Worm (Caenorhabditis elegans) whole organism, L3 larva: ENCODE results near the gene clec-226.

Experiments
- R02D3.7 ChIP-seq: fragments of 150-350 bp; optimal IDR thresholded peaks from 2 replicates; lab custom pipeline; 2014; ENCODE audit warnings: missing biosample characterization, missing genetic modification characterization
- ceh-16 ChIP-seq: sonication (generic microtip); optimal IDR thresholded peaks from 2 replicates; lab custom pipeline; 2017; ENCODE audit warnings: missing biosample characterization, missing genetic modification characterization
- ceh-28 ChIP-seq: fragments of 150-350 bp; optimal IDR thresholded peaks from 2 replicates; lab custom pipeline; 2014; ENCODE audit warnings: missing biosample characterization, missing genetic modification reagents, missing genetic modification characterization
- ceh-82 ChIP-seq: fragments of 150-350 bp; optimal IDR thresholded peaks from 2 replicates; lab custom pipeline; 2014; ENCODE audit warnings: missing biosample characterization, missing genetic modification characterization
- ceh-9 ChIP-seq: sonication (generic microtip); optimal IDR thresholded peaks from 2 replicates; lab custom pipeline; 2018; ENCODE audit warnings: missing biosample characterization, missing genetic modification characterization
- daf-12 ChIP-seq: fragments of 150-350 bp; optimal IDR thresholded peaks from 2 replicates; lab custom pipeline; 2014; ENCODE audit warnings: missing biosample characterization, missing genetic modification reagents, missing genetic modification characterization
- egl-27 ChIP-seq: sonication (generic microtip); optimal IDR thresholded peaks from 4 replicates; lab custom pipeline; 2017; ENCODE audit warnings: missing biosample characterization, missing genetic modification reagents, missing genetic modification characterization
- egl-5 ChIP-seq: fragments of 150-350 bp; optimal IDR thresholded peaks from 2 replicates; lab custom pipeline; 2017; ENCODE audit warnings: missing biosample characterization, missing genetic modification reagents, missing genetic modification characterization, inconsistent platforms
- elt-1 ChIP-seq: fragments of 150-350 bp; optimal IDR thresholded peaks from 2 replicates; lab custom pipeline; 2014; ENCODE audit warnings: missing biosample characterization, missing genetic modification characterization
- elt-2 ChIP-seq: sonication (generic microtip); optimal IDR thresholded peaks from 2 replicates; lab custom pipeline; 2016; ENCODE audit warnings: missing genetic modification reagents, mild to moderate bottlenecking, missing genetic modification characterization, missing compliant biosample characterization
- fkh-10 ChIP-seq: sonication (generic microtip); optimal IDR thresholded peaks from 2 replicates; lab custom pipeline; 2017; ENCODE audit warnings: missing biosample characterization, missing genetic modification reagents, missing genetic modification characterization
- fkh-2 ChIP-seq: fragments of 150-350 bp; optimal IDR thresholded peaks from 2 replicates; lab custom pipeline; 2014; ENCODE audit warnings: missing biosample characterization, missing genetic modification reagents, missing genetic modification characterization
- fos-1 ChIP-seq: fragments of 150-350 bp; optimal IDR thresholded peaks from 2 replicates; lab custom pipeline; 2014; ENCODE audit warnings: missing biosample characterization, missing genetic modification characterization
- hmg-11 ChIP-seq: sonication (generic microtip); optimal IDR thresholded peaks from 2 replicates; lab custom pipeline; 2016; ENCODE audit warnings: missing genetic modification characterization, missing compliant biosample characterization
- jun-1 ChIP-seq: fragments of 150-350 bp; optimal IDR thresholded peaks from 2 replicates; lab custom pipeline; 2014; ENCODE audit warnings: missing biosample characterization, missing genetic modification reagents, missing genetic modification characterization
- lin-15B ChIP-seq: fragments of 150-350 bp; optimal IDR thresholded peaks from 2 replicates; lab custom pipeline; 2014; ENCODE audit warnings: missing biosample characterization, missing genetic modification characterization
- lin-39 ChIP-seq: fragments of 150-350 bp; optimal IDR thresholded peaks from 2 replicates; lab custom pipeline; 2018; ENCODE audit warnings: missing biosample characterization, missing genetic modification reagents, missing genetic modification characterization
- lsy-12 ChIP-seq: sonication (generic microtip); optimal IDR thresholded peaks from 2 replicates; lab custom pipeline; 2016; ENCODE audit warnings: mild to moderate bottlenecking, missing genetic modification characterization, missing compliant biosample characterization
- mdl-1 ChIP-seq: fragments of 150-350 bp; optimal IDR thresholded peaks from 2 replicates; lab custom pipeline; 2014; ENCODE audit warnings: missing biosample characterization, missing genetic modification characterization
- mml-1 ChIP-seq: fragments of 150-350 bp; sonication (generic microtip); optimal IDR thresholded peaks from 3 replicates; lab custom pipeline; 2014; ENCODE audit warnings: missing biosample characterization, missing genetic modification characterization
- nfya-1 ChIP-seq: sonication (generic microtip); optimal IDR thresholded peaks from 2 replicates; lab custom pipeline; 2017; ENCODE audit warnings: missing genetic modification characterization, mild to moderate bottlenecking, missing compliant biosample characterization, antibody characterized with exemption, moderate library complexity; ENCODE audit not compliant: insufficient read depth
- nhr-237 ChIP-seq: fragments of 150-350 bp; optimal IDR thresholded peaks from 2 replicates; lab custom pipeline; 2014; ENCODE audit warnings: missing biosample characterization, missing genetic modification characterization
- nhr-25 ChIP-seq: sonication (generic microtip); optimal IDR thresholded peaks from 2 replicates; lab custom pipeline; 2017; ENCODE audit warnings: missing biosample characterization, missing genetic modification characterization
- nhr-28 ChIP-seq: fragments of 150-350 bp; optimal IDR thresholded peaks from 2 replicates; lab custom pipeline; 2014; ENCODE audit warnings: missing biosample characterization, missing genetic modification characterization
- nhr-67 ChIP-seq: fragments of 150-350 bp; optimal IDR thresholded peaks from 2 replicates; lab custom pipeline; 2014; ENCODE audit warnings: missing biosample characterization, missing genetic modification characterization
- nhr-76 ChIP-seq: fragments of 150-350 bp; sonication (generic microtip); optimal IDR thresholded peaks from 5 replicates; lab custom pipeline; 2014; ENCODE audit warnings: missing biosample characterization, missing genetic modification characterization
- nhr-77 ChIP-seq: fragments of 150-350 bp; optimal IDR thresholded peaks from 2 replicates; lab custom pipeline; 2014; ENCODE audit warnings: missing biosample characterization, missing genetic modification characterization
- pha-4 ChIP-seq: fragments of 150-350 bp; optimal IDR thresholded peaks from 2 replicates; lab custom pipeline; 2014; ENCODE audit warnings: missing biosample characterization, missing genetic modification reagents, missing genetic modification characterization
- pqm-1 ChIP-seq: fragments of 150-350 bp; optimal IDR thresholded peaks from 2 replicates; lab custom pipeline; 2017; ENCODE audit warnings: missing biosample characterization, missing genetic modification characterization, inconsistent platforms
- sea-2 ChIP-seq: fragments of 150-350 bp; sonication (generic microtip); optimal IDR thresholded peaks from 4 replicates; lab custom pipeline; 2014; ENCODE audit warnings: missing biosample characterization, missing genetic modification reagents, missing genetic modification characterization
- skn-1 ChIP-seq: fragments of 150-350 bp; optimal IDR thresholded peaks from 2 replicates; lab custom pipeline; 2014; ENCODE audit warnings: missing biosample characterization, missing genetic modification characterization
- snpc-4 ChIP-seq: fragments of 150-350 bp; optimal IDR thresholded peaks from 2 replicates; lab custom pipeline; 2014; ENCODE audit warnings: missing biosample characterization, missing genetic modification characterization
- unc-39 ChIP-seq: sonication (generic microtip); optimal IDR thresholded peaks from 4 replicates; lab custom pipeline; 2017; ENCODE audit warnings: missing biosample characterization, missing genetic modification characterization
- zag-1 ChIP-seq: fragments of 150-350 bp; optimal IDR thresholded peaks from 2 replicates; lab custom pipeline; 2014; ENCODE audit warnings: missing biosample characterization, missing genetic modification characterization
- ztf-11 ChIP-seq: fragments of 150-350 bp; optimal IDR thresholded peaks from 2 replicates; lab custom pipeline; 2014; ENCODE audit warnings: missing biosample characterization, missing genetic modification characterization
- ztf-4 ChIP-seq: fragments of 150-350 bp; optimal IDR thresholded peaks from 2 replicates; lab custom pipeline; 2014; ENCODE audit warnings: missing biosample characterization, missing genetic modification characterization

The clec-226 gene

DNA sequence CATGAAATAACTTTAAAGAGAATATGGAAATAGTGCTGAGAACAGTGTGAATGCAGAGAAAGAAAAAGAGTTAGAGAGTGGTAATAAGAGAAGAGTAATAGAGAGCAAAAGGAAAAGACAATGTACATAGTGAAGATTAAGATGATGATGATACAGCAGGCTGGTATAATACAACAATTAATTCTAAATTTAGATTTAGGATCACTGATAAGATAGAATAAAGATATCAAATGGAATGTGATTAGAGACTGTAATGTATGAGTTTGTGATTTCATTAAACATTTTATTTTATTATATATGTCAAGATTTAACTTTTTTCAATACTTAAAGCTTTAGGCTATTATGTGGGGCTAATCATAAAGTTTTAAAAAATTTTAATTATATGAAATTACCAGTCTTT, 6.4 kb downstream of the clec-226 start, which contains the start of gene R10D12.8:
Gene R10D12.8, minus strand, starts transcription at position 101 of the 400 bp plus-strand sequence.
- TF ChIP-seq ceh-82 (tag; lab: Kevin White, UChicago) (no peak), pha-4 (tag; lab: Kevin White, UChicago) (peak; percentile 53), elt-2 (tag; lab: Kevin White, UChicago) (no peak)

DNA sequence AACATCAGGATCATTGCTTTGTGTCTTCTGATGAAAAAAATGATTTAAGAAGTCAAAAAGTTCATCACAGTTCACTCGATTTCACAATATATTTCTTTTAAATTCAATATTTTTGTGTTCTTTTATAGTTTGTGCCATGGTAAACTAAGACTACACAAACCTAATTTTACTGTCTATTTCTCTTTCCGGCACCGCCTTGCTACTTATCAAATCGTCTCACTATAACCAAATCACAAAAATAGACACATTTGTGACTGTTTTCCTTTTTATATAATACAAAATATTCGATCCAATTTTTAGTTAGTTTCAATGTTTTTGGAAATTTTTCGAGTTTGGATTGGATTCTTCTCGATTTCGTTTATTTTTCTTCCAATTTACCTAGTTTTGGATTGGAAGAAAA, 7.3 kb downstream of the clec-226 start, which contains the start of gene swt-6:
Gene swt-6, plus strand, starts transcription at position 301 of the 400 bp plus-strand sequence.
- no peak for TF ChIP-seq pha-4 (tag; lab: Kevin White, UChicago)
- no peak for TF ChIP-seq nhr-77 (tag; lab: Kevin White, UChicago)
- TF ChIP-seq nhr-25, result no peak
- TF ChIP-seq ceh-16 (tag; lab: Kevin White, UChicago), result no peak
- no peak for TF ChIP-seq hmg-11

DNA sequence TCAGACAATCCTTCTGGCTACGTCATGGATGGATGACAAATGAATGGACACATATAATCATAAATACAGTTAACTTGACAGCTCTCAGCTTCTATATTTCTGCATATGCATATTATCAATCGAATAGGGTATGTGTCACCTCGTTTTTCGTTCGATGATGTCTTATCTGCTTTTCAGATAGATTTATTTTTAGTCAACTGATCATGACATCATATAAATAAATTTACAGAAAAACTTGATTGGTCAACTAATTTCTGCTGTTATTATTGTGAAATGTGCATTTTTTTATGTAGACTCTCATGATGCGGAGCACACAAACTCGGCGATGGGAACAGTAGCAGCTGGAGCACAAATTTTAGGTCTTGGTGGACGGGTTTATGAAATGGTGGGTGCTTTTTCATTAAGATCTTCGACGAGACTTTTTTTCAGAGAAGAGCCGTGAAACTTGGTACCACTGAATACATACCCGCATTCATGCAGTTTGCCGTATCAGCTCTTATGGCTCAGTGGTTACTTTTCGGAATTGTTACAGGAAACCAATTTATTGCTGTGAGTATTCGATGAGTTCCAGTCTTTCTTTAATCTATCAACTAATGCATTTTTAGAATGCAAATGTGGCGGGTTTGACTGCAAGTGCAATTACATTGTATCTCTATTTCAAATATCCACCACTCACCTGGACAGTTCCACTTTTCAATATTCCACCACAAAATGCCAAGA, 8.8 kb downstream of the clec-226 start:
- TF ChIP-seq pqm-1 (tag; lab: Kevin White, UChicago), result peak; percentile 54
- no peak for TF ChIP-seq egl-27 (tag; lab: Kevin White, UChicago)
- peak; percentile 30 for TF ChIP-seq elt-2 (tag; lab: Kevin White, UChicago)

DNA sequence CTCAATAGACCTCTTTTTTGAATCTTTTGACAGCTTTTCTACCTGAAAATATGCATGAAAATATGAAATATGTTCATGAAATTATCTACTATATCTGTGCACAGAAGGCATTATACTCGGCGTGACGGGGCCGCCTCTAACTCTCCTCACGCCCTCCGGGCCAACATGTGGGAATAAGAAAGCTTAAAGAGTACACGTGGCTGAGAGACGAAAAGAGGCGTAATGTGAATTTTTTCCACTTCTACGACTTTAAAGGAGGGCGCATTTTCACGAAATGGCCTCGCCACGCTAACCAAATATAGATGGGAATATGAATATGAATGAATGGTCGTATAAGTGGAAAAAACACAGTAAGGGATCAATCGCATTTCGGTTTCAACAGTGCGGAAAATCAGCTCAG, 10.9 kb downstream of the clec-226 start:
- TF ChIP-seq egl-27 (tag; lab: Kevin White, UChicago) (no peak), R02D3.7 (tag; lab: Kevin White, UChicago) (no peak), jun-1 (tag; lab: Kevin White, UChicago) (no peak), ceh-82 (tag; lab: Kevin White, UChicago) (no peak), nhr-28 (tag; lab: Kevin White, UChicago) (no peak), lin-39 (tag; lab: Kevin White, UChicago) (no peak), hmg-11 (no peak), elt-2 (tag; lab: Kevin White, UChicago) (no peak)

DNA sequence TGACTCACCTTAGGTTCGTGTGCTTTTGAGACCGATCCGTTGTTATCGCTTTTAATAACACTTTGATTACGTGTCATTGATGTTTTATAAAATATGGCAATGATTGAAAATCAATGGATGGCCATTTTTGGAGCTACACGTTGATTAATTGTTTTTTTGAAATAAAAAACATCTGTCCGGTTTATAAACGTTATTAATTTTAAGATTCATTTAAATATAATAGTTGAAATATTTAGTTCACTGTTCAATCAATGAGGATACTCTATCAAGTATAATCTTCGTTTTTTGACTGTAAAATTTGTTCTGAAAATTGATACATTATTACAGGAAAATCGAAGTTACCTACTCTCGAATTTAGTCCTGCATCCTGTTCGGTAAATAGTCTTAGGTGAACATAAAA, 11.5 kb downstream of the clec-226 start, which contains the start of gene R10D12.10:
Gene R10D12.10, minus strand, starts transcription at position 101 of the 400 bp plus-strand sequence.
- no peak for TF ChIP-seq nhr-77 (tag; lab: Kevin White, UChicago)
- TF ChIP-seq mml-1 (tag; lab: Kevin White, UChicago), result no peak
- TF ChIP-seq daf-12 (tag; lab: Kevin White, UChicago), result no peak

DNA sequence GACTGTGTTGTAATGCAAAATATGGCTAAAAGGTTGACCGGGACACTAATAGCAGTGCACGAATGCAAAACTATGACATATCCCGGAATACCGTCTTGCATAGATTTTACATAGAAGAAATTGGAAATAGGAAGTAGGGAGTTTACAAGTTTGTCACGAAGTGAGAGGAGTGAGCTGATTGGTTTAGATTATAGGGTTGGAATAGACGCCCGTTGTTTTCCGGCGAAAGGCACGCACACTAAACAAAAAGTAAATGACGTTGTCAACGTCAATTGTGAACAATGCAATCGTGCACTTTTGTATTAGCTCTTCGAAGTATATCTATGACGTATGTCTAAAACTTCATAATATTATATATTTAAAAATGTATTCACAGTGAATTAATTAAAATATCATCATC, 14.1 kb downstream of the clec-226 start, which contains the start of gene srh-24:
Gene srh-24, minus strand, starts transcription at position 101 of the 400 bp plus-strand sequence.
- TF ChIP-seq daf-12 (tag; lab: Kevin White, UChicago), result no peak

DNA sequence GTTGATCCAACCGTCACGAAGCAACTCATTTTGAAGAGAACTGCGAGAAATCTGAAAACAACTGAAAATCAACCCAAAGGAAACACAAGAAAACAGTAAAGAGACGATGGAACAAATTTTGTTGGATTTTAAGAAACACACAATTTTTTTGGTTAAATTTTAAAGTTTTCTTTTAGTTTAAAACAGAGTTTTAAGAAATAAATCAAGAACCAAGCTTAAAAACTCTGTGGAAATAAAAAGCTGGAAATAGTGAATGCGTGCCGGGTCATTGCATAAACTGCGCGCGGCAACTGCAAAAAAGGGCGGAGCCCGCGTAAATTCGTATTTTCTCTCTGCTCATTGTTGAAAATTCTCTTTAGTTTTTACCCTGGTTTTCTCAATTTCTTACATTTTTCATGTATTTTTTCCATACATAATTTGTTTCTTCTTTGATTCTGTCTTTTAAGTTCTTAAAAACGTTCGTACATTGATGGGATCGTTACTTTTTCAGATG, 15.2 kb downstream of the clec-226 start, which contains the start of the genes algn-13 and R10D12.13:
Gene algn-13, minus strand, starts transcription at position 51 of the 493 bp plus-strand sequence.
Gene R10D12.13, plus strand, starts transcription at position 491 of the 493 bp plus-strand sequence.
- no peak for TF ChIP-seq ztf-4 (tag; lab: Kevin White, UChicago)
- no peak for TF ChIP-seq fkh-10
- peak; percentile 91 for TF ChIP-seq hmg-11
- TF ChIP-seq daf-12 (tag; lab: Kevin White, UChicago), result no peak
- TF ChIP-seq nhr-67, result no peak
- no peak for TF ChIP-seq unc-39 (tag; lab: Kevin White, UChicago)
- TF ChIP-seq ztf-11, result no peak
- TF ChIP-seq mdl-1 (tag; lab: Kevin White, UChicago), result no peak
- no peak for TF ChIP-seq elt-1 (tag; lab: Kevin White, UChicago)
- TF ChIP-seq nfya-1, result peak; percentile 54
- peak; percentile 46 for TF ChIP-seq R02D3.7 (tag; lab: Kevin White, UChicago)
- no peak for TF ChIP-seq ceh-9
- no peak for TF ChIP-seq egl-27 (tag; lab: Kevin White, UChicago)
- TF ChIP-seq skn-1 (tag; lab: Kevin White, UChicago), result peak; percentile 27
- TF ChIP-seq pha-4 (tag; lab: Kevin White, UChicago), result peak; percentile 44
- TF ChIP-seq nhr-77 (tag; lab: Kevin White, UChicago), result no peak
- no peak for TF ChIP-seq fos-1 (tag; lab: Kevin White, UChicago)
- TF ChIP-seq lsy-12 (tag; lab: Kevin White, UChicago), result no peak
- TF ChIP-seq ceh-28 (tag; lab: Kevin White, UChicago), result no peak
- peak; percentile 35 for TF ChIP-seq lin-15B (tag; lab: Kevin White, UChicago)
- no peak for TF ChIP-seq sea-2 (GFP tag; lab: Kevin White, UChicago)
- no peak for TF ChIP-seq nhr-25
- no peak for TF ChIP-seq lin-39 (tag; lab: Kevin White, UChicago)
- TF ChIP-seq jun-1 (tag; lab: Kevin White, UChicago), result no peak
- TF ChIP-seq mml-1 (tag; lab: Kevin White, UChicago), result no peak
- no peak for TF ChIP-seq pqm-1 (tag; lab: Kevin White, UChicago)
- no peak for TF ChIP-seq egl-5 (tag; lab: Kevin White, UChicago)
- peak; percentile 41 for TF ChIP-seq elt-2 (tag; lab: Kevin White, UChicago)
- no peak for TF ChIP-seq zag-1 (tag; lab: Kevin White, UChicago)
- TF ChIP-seq nhr-76 (tag; lab: Kevin White, UChicago), result no peak
- TF ChIP-seq nhr-237 (tag; lab: Kevin White, UChicago), result no peak
- TF ChIP-seq snpc-4, result peak; percentile 72
- TF ChIP-seq nhr-28 (tag; lab: Kevin White, UChicago), result no peak
- TF ChIP-seq fkh-2 (tag; lab: Kevin White, UChicago), result no peak
